Worm (Caenorhabditis elegans) whole organism, early embryonic: ENCODE measurements around the gene C50E3.7.

Experiments
- B0310.2 ChIP-seq: sonication (generic microtip); optimal IDR thresholded peaks from 2 replicates; lab custom pipeline; 2016; ENCODE audit warnings: mild to moderate bottlenecking, missing genetic modification characterization, missing compliant biosample characterization
- F13C5.2 ChIP-seq: sonication (generic microtip); optimal IDR thresholded peaks from 2 replicates; lab custom pipeline; 2017; ENCODE audit warnings: mild to moderate bottlenecking, missing genetic modification characterization, inconsistent platforms, missing compliant biosample characterization
- aly-1 ChIP-seq: sonication (generic microtip); optimal IDR thresholded peaks from 2 replicates; lab custom pipeline; 2016; ENCODE audit warnings: missing genetic modification characterization, missing compliant biosample characterization
- ama-1 ChIP-seq: fragments of 150-350 bp; optimal IDR thresholded peaks from 2 replicates; lab custom pipeline; 2014
- ceh-13 ChIP-seq: fragments of 200-800 bp; sonication (Bioruptor generic); optimal IDR thresholded peaks from 2 replicates; lab custom pipeline; 2018; ENCODE audit warnings: mild to moderate bottlenecking, missing genetic modification characterization, missing compliant biosample characterization
- ceh-36 ChIP-seq: sonication (generic microtip); optimal IDR thresholded peaks from 2 replicates; lab custom pipeline; 2016; ENCODE audit warnings: missing genetic modification characterization, inconsistent platforms, missing compliant biosample characterization
- ets-7 ChIP-seq: sonication (generic microtip); optimal IDR thresholded peaks from 2 replicates; lab custom pipeline; 2016; ENCODE audit warnings: missing genotype, missing genetic modification characterization, missing compliant biosample characterization
- flt-1 ChIP-seq: fragments of 200-800 bp; sonication (Bioruptor generic); IDR thresholded peaks from 2 replicates; pipeline ENCODE4 v1.3.6; 2022; ENCODE audit warnings: missing genetic modification characterization, missing compliant biosample characterization
- hmbx-1 ChIP-seq: sonication (generic microtip); optimal IDR thresholded peaks from 2 replicates; lab custom pipeline; 2016; ENCODE audit warnings: mild to moderate bottlenecking, missing genetic modification characterization, missing compliant biosample characterization
- hmg-4 ChIP-seq: fragments of 200-800 bp; sonication (Bioruptor generic); optimal IDR thresholded peaks from 2 replicates; lab custom pipeline; 2018; ENCODE audit warnings: mild to moderate bottlenecking, missing genetic modification characterization, missing compliant biosample characterization
- hnd-1 ChIP-seq: sonication (generic microtip); optimal IDR thresholded peaks from 2 replicates; lab custom pipeline; 2016; ENCODE audit warnings: missing genetic modification characterization, missing compliant biosample characterization
- pes-1 ChIP-seq: fragments of 200-800 bp; sonication (Bioruptor generic); IDR thresholded peaks from 2 replicates; pipeline ENCODE4 v1.3.6; 2022; ENCODE audit warnings: missing genetic modification reagents, missing genetic modification characterization, missing compliant biosample characterization
- scrt-1 ChIP-seq: fragments of 200-800 bp; sonication (Bioruptor generic); IDR thresholded peaks from 2 replicates; pipeline ENCODE4 v1.3.6; 2022; ENCODE audit warnings: missing genetic modification characterization, missing compliant biosample characterization
- sea-1 ChIP-seq: fragments of 200-800 bp; sonication (Bioruptor generic); conservative IDR thresholded peaks from 2 replicates; pipeline ENCODE4 v1.3.6; 2022; ENCODE audit warnings: missing genetic modification characterization, missing compliant biosample characterization
- tbx-11 ChIP-seq: fragments of 200-800 bp; sonication (Bioruptor generic); IDR thresholded peaks from 2 replicates; pipeline ENCODE4 v1.3.6; 2022; ENCODE audit warnings: missing genetic modification characterization, missing compliant biosample characterization
- tbx-37 ChIP-seq: fragments of 200-800 bp; sonication (Bioruptor generic); conservative IDR thresholded peaks from 2 replicates; pipeline ENCODE4 v1.3.6; 2022; ENCODE audit warnings: missing genetic modification reagents, missing genetic modification characterization, missing compliant biosample characterization
- tra-4 ChIP-seq: sonication (generic microtip); optimal IDR thresholded peaks from 2 replicates; lab custom pipeline; 2017; ENCODE audit warnings: missing genetic modification characterization, missing compliant biosample characterization

Gene C50E3.7

ce11 chrV:7622011-7622465 is 23.9 kb upstream of the C50E3.7 start, which contains the start of gene C50E3.12:
Gene C50E3.12 (minus strand): TSS chrV:7622061.
- TF ChIP-seq ets-7, result no peak
- no peak for TF ChIP-seq pes-1 (GFP tag; lab: Robert Waterston, UW)

- TF ChIP-seq tbx-37 (GFP tag; lab: Robert Waterston, UW) (no peak), aly-1 (tag; lab: Kevin White, UChicago) (no peak), hmbx-1 (tag; lab: Kevin White, UChicago) (no peak), ama-1 (lab: Kevin White, UChicago) (no peak), hnd-1 (tag; lab: Kevin White, UChicago) (no peak), hmg-4 (GFP tag; lab: Kevin White, UChicago) (no peak), scrt-1 (GFP tag; lab: Robert Waterston, UW) (no peak), B0310.2 (tag; lab: Kevin White, UChicago) (no peak), tbx-11 (GFP tag; lab: Robert Waterston, UW) (no peak), F13C5.2 (no peak), ceh-13 (GFP tag; lab: Kevin White, UChicago) (no peak), sea-1 (GFP tag; lab: Robert Waterston, UW) (no peak), flt-1 (no peak), ceh-36 (no peak), ets-7 (no peak), tra-4 (tag; lab: Kevin White, UChicago) (no peak), pes-1 (GFP tag; lab: Robert Waterston, UW) (no peak)
These were observed 19.9 kb upstream of the C50E3.7 start, which contains the start of gene C50E3.15 for ce11 chrV:7618114-7618513. Gene C50E3.15 (plus strand): TSS chrV:7618414.

ce11 chrV:7612044-7612443 is 13.9 kb upstream of the C50E3.7 start, which contains the start of gene clec-215:
Gene clec-215 (plus strand): TSS chrV:7612344.
- TF ChIP-seq flt-1 (no peak), tbx-11 (GFP tag; lab: Robert Waterston, UW) (no peak), hmbx-1 (tag; lab: Kevin White, UChicago) (no peak), ceh-36 (no peak), hnd-1 (tag; lab: Kevin White, UChicago) (no peak), B0310.2 (tag; lab: Kevin White, UChicago) (no peak), ama-1 (lab: Kevin White, UChicago) (no peak), tbx-37 (GFP tag; lab: Robert Waterston, UW) (no peak), hmg-4 (GFP tag; lab: Kevin White, UChicago) (no peak), ceh-13 (GFP tag; lab: Kevin White, UChicago) (no peak), aly-1 (tag; lab: Kevin White, UChicago) (no peak), scrt-1 (GFP tag; lab: Robert Waterston, UW) (no peak), pes-1 (GFP tag; lab: Robert Waterston, UW) (no peak), ets-7 (no peak), tra-4 (tag; lab: Kevin White, UChicago) (no peak)

ce11 chrV:7609698-7610420 is 11.7 kb upstream of the C50E3.7 start, which contains the start of the genes folt-3 and clec-214:
Gene folt-3 (minus strand): TSS chrV:7609748.
Gene clec-214 (plus strand): TSS chrV:7610370.
- TF ChIP-seq hnd-1 (tag; lab: Kevin White, UChicago), result no peak
- no peak for TF ChIP-seq tbx-11 (GFP tag; lab: Robert Waterston, UW)
- no peak for TF ChIP-seq flt-1
- no peak for TF ChIP-seq pes-1 (GFP tag; lab: Robert Waterston, UW)
- TF ChIP-seq ama-1 (lab: Kevin White, UChicago), result no peak
- TF ChIP-seq ets-7, result no peak
- no peak for TF ChIP-seq ceh-36
- no peak for TF ChIP-seq aly-1 (tag; lab: Kevin White, UChicago)
- TF ChIP-seq scrt-1 (GFP tag; lab: Robert Waterston, UW), result no peak

- TF ChIP-seq flt-1 (no peak), hnd-1 (tag; lab: Kevin White, UChicago) (no peak), ceh-13 (GFP tag; lab: Kevin White, UChicago) (no peak), ets-7 (no peak), F13C5.2 (no peak), ceh-36 (no peak), B0310.2 (tag; lab: Kevin White, UChicago) (no peak), aly-1 (tag; lab: Kevin White, UChicago) (no peak), hmg-4 (GFP tag; lab: Kevin White, UChicago) (no peak), tbx-37 (GFP tag; lab: Robert Waterston, UW) (no peak), ama-1 (lab: Kevin White, UChicago) (no peak), pes-1 (GFP tag; lab: Robert Waterston, UW) (no peak), tra-4 (tag; lab: Kevin White, UChicago) (no peak), hmbx-1 (tag; lab: Kevin White, UChicago) (no peak), scrt-1 (GFP tag; lab: Robert Waterston, UW) (no peak), tbx-11 (GFP tag; lab: Robert Waterston, UW) (no peak), sea-1 (GFP tag; lab: Robert Waterston, UW) (no peak)
These were observed 6.7 kb upstream of the C50E3.7 start, which contains the start of gene clec-213 for ce11 chrV:7604858-7605257. Gene clec-213 (plus strand): TSS chrV:7605158.

- no peak for TF ChIP-seq B0310.2 (tag; lab: Kevin White, UChicago)
- TF ChIP-seq flt-1, result no peak
- no peak for TF ChIP-seq hmg-4 (GFP tag; lab: Kevin White, UChicago)
- no peak for TF ChIP-seq hmbx-1 (tag; lab: Kevin White, UChicago)
- no peak for TF ChIP-seq tra-4 (tag; lab: Kevin White, UChicago)
- TF ChIP-seq tbx-11 (GFP tag; lab: Robert Waterston, UW), result no peak
- TF ChIP-seq ceh-13 (GFP tag; lab: Kevin White, UChicago), result no peak
- no peak for TF ChIP-seq pes-1 (GFP tag; lab: Robert Waterston, UW)
- TF ChIP-seq sea-1 (GFP tag; lab: Robert Waterston, UW), result no peak
- TF ChIP-seq F13C5.2, result no peak
- no peak for TF ChIP-seq tbx-37 (GFP tag; lab: Robert Waterston, UW)
- no peak for TF ChIP-seq ceh-36
- TF ChIP-seq scrt-1 (GFP tag; lab: Robert Waterston, UW), result no peak
- no peak for TF ChIP-seq hnd-1 (tag; lab: Kevin White, UChicago)
- TF ChIP-seq ets-7, result no peak
- TF ChIP-seq aly-1 (tag; lab: Kevin White, UChicago), result no peak
- TF ChIP-seq ama-1 (lab: Kevin White, UChicago), result no peak
These were observed 5.2 kb upstream of the C50E3.7 start, which contains the start of gene C50E3.11 for ce11 chrV:7603404-7603803. Gene C50E3.11 (minus strand): TSS chrV:7603486.
